Fruit fly (Drosophila melanogaster) S2 (cell line): ENCODE results near the gene Mes2.
A peak's percentile ranks its signal among the peaks of the same experiment; 100 is the strongest.

Experiments used
- CG8478 ChIP-seq: fragments of >200 bp; optimal IDR thresholded peaks from 2 replicates; lab custom pipeline; 2018
- CTCF ChIP-seq, 2 experiments: fragments of >200 bp; optimal IDR thresholded peaks; 2 replicates each; lab custom pipeline; 2018

Gene Mes2

dm6 chr3L:22945264-22945941 lies at the start of gene Mes2:
TSS of gene Mes2 (plus strand) at chr3L:22945657.
- TF ChIP-seq CG8478 (lab: Kevin White, UChicago) (no peak), CTCF (optimal IDR thresholded peaks at IDR 0.05; lab: Kevin White, UChicago) (no peak)

- TF ChIP-seq CTCF (optimal IDR thresholded peaks at IDR 0.05; lab: Kevin White, UChicago): no peak
- no peak for TF ChIP-seq CG8478 (lab: Kevin White, UChicago)
Observed at dm6 chr3L:22898444-22898843, 47.0 kb upstream of the Mes2 start, which contains the start of gene CG11131. TSS of gene CG11131 (plus strand) at chr3L:22898744.

- TF ChIP-seq CG8478 (lab: Kevin White, UChicago) (no peak), CTCF (optimal IDR thresholded peaks at IDR 0.05; lab: Kevin White, UChicago) (no peak)
Observed at dm6 chr3L:22901612-22902011, 43.8 kb upstream of the Mes2 start, which contains the start of gene BoYb. TSS of gene BoYb (plus strand) at chr3L:22901912.

- TF ChIP-seq CG8478 (lab: Kevin White, UChicago) (no peak), CTCF (optimal IDR thresholded peaks at IDR 0.05; lab: Kevin White, UChicago) (no peak)
Observed at dm6 chr3L:22909325-22909904, 36.0 kb upstream of the Mes2 start.

dm6 chr3L:22909914-22910541 lies 35.4 kb upstream of the Mes2 start, which contains the start of gene CG12768:
TSS of gene CG12768 (plus strand) at chr3L:22910491.
- TF ChIP-seq CTCF (optimal IDR thresholded peaks at IDR 0.05; lab: Kevin White, UChicago): no peak

- TF ChIP-seq CG8478 (lab: Kevin White, UChicago) (no peak), CTCF (optimal IDR thresholded peaks at IDR 0.05; lab: Kevin White, UChicago) (peak; percentile 87 to 90)
Observed at dm6 chr3L:22940249-22940648, 5.2 kb upstream of the Mes2 start.

- TF ChIP-seq CG8478 (lab: Kevin White, UChicago) (no peak), CTCF (optimal IDR thresholded peaks at IDR 0.05; lab: Kevin White, UChicago) (no peak)
Observed at dm6 chr3L:22943484-22943883, 2.0 kb upstream of the Mes2 start.

dm6 chr3L:22944493-22944892 lies 964 bp upstream of the Mes2 start:
- no peak for TF ChIP-seq CG8478 (lab: Kevin White, UChicago)
- TF ChIP-seq CTCF (optimal IDR thresholded peaks at IDR 0.05; lab: Kevin White, UChicago): no peak

dm6 chr3L:22947993-22948954 lies 2.8 kb downstream of the Mes2 start:
- no peak for TF ChIP-seq CG8478 (lab: Kevin White, UChicago)
- no peak for TF ChIP-seq CTCF (optimal IDR thresholded peaks at IDR 0.05; lab: Kevin White, UChicago)

dm6 chr3L:22952703-22953102 lies 7.2 kb downstream of the Mes2 start:
- TF ChIP-seq CTCF (optimal IDR thresholded peaks at IDR 0.05; lab: Kevin White, UChicago): no peak

- TF ChIP-seq CG8478 (lab: Kevin White, UChicago) (no peak), CTCF (optimal IDR thresholded peaks at IDR 0.05; lab: Kevin White, UChicago) (no peak)
Observed at dm6 chr3L:22955202-22955601, 9.7 kb downstream of the Mes2 start, which contains the start of gene CG32461. TSS of gene CG32461 (minus strand) at chr3L:22955302.

- TF ChIP-seq CG8478 (lab: Kevin White, UChicago): no peak
- peak; percentile 71 to 85 for TF ChIP-seq CTCF (optimal IDR thresholded peaks at IDR 0.05; lab: Kevin White, UChicago)
Observed at dm6 chr3L:22958171-22958570, 12.7 kb downstream of the Mes2 start.

dm6 chr3L:22960322-22960721 lies 14.9 kb downstream of the Mes2 start:
- TF ChIP-seq CTCF (optimal IDR thresholded peaks at IDR 0.05; lab: Kevin White, UChicago) (no peak), CG8478 (lab: Kevin White, UChicago) (no peak)

- TF ChIP-seq CTCF (optimal IDR thresholded peaks at IDR 0.05; lab: Kevin White, UChicago) (peak in 1 of 2 experiments; percentile 68), CG8478 (lab: Kevin White, UChicago) (no peak)
Observed at dm6 chr3L:22982040-22982439, 36.6 kb downstream of the Mes2 start.
